Comparison of ENCODE assay signal across 7 worm cellular contexts in genomic region chrX:4720603-4721529, ce11.
TF ChIP-seq lines count a peak whose summit lies in the region.

TSS of gene F55D10.4 (minus strand) at chrX:4720653.

TF ChIP-seq in whole organism, L1 larva, 84 proteins besides CTCF, POLR2A, EP300 and RAD21:
- TF ChIP-seq dsc-1 (tag; optimal IDR thresholded peaks at IDR 0.05; lab: Kevin White, UChicago) (no peak), lsy-2 (tag; optimal IDR thresholded peaks at IDR 0.05; lab: Kevin White, UChicago) (peak in 1 of 2 experiments; percentile 4), fkh-8 (tag; optimal IDR thresholded peaks at IDR 0.05; lab: Kevin White, UChicago) (peak; percentile 54), lin-14 (GFP tag; optimal IDR thresholded peaks at IDR 0.05; lab: Kevin White, UChicago) (peak; percentile 66), nhr-47 (tag; optimal IDR thresholded peaks at IDR 0.05; lab: Kevin White, UChicago) (peak; percentile 19), elt-3 (tag; optimal IDR thresholded peaks at IDR 0.05; lab: Kevin White, UChicago) (no peak), lin-15B (tag; optimal IDR thresholded peaks at IDR 0.05; lab: Kevin White, UChicago) (no peak)

TF ChIP-seq in whole organism, L2 larva, 48 proteins besides CTCF, POLR2A, EP300 and RAD21:
- peak; percentile 7 for TF ChIP-seq unc-55 (GFP tag; optimal IDR thresholded peaks at IDR 0.05; lab: Kevin White, UChicago)
- TF ChIP-seq zag-1 (tag; optimal IDR thresholded peaks at IDR 0.05; lab: Kevin White, UChicago) = peak; percentile 12
- TF ChIP-seq C34F6.9 (tag; optimal IDR thresholded peaks at IDR 0.05; lab: Kevin White, UChicago) = peak; percentile 23
- TF ChIP-seq unc-39 (tag; optimal IDR thresholded peaks at IDR 0.05; lab: Kevin White, UChicago) = no peak

TF ChIP-seq in whole organism, L3 larva, 47 proteins besides CTCF, POLR2A, EP300 and RAD21 (continues in another document):
- TF ChIP-seq unc-62 (GFP tag; optimal IDR thresholded peaks at IDR 0.05; lab: Kevin White, UChicago) (no peak), pha-4 (tag; optimal IDR thresholded peaks at IDR 0.05; lab: Kevin White, UChicago) (no peak), hmg-11 (tag; optimal IDR thresholded peaks at IDR 0.05; lab: Kevin White, UChicago) (peak; percentile 6), aly-2 (tag; optimal IDR thresholded peaks at IDR 0.05; lab: Kevin White, UChicago) (no peak), tbx-2 (tag; optimal IDR thresholded peaks at IDR 0.05; lab: Kevin White, UChicago) (no peak), nfya-1 (tag; optimal IDR thresholded peaks at IDR 0.05; lab: Kevin White, UChicago; ENCODE audit: insufficient read depth) (peak; percentile 12), ceh-28 (tag; optimal IDR thresholded peaks at IDR 0.05; lab: Kevin White, UChicago) (no peak), ztf-11 (tag; optimal IDR thresholded peaks at IDR 0.05; lab: Kevin White, UChicago) (no peak), snpc-4 (tag; optimal IDR thresholded peaks at IDR 0.05; lab: Kevin White, UChicago) (no peak), egl-5 (tag; optimal IDR thresholded peaks at IDR 0.05; lab: Kevin White, UChicago) (no peak), nhr-25 (tag; optimal IDR thresholded peaks at IDR 0.05; lab: Kevin White, UChicago) (no peak), fos-1 (tag; optimal IDR thresholded peaks at IDR 0.05; lab: Kevin White, UChicago) (no peak), lin-15B (tag; optimal IDR thresholded peaks at IDR 0.05; lab: Kevin White, UChicago) (no peak), egl-27 (tag; optimal IDR thresholded peaks at IDR 0.05; lab: Kevin White, UChicago) (no peak), ceh-9 (tag; optimal IDR thresholded peaks at IDR 0.05; lab: Kevin White, UChicago) (no peak), ceh-16 (tag; optimal IDR thresholded peaks at IDR 0.05; lab: Kevin White, UChicago) (no peak), nhr-67 (tag; optimal IDR thresholded peaks at IDR 0.05; lab: Kevin White, UChicago) (no peak)

TF ChIP-seq in whole organism, L4 larva, 104 proteins besides CTCF, POLR2A, EP300 and RAD21 (continues in another document):
- TF ChIP-seq snpc-1.2 (GFP tag; IDR thresholded peaks at IDR 0.05; lab: Robert Waterston, UW) (no peak), zip-11 (GFP tag; IDR thresholded peaks at IDR 0.05; lab: Robert Waterston, UW) (no peak), mdl-1 (tag; optimal IDR thresholded peaks at IDR 0.05; lab: Kevin White, UChicago) (no peak), dmd-9 (GFP tag; IDR thresholded peaks at IDR 0.05; lab: Robert Waterston, UW) (no peak), tra-1 (GFP tag; IDR thresholded peaks at IDR 0.05; lab: Robert Waterston, UW) (no peak), unc-62 (GFP tag; optimal IDR thresholded peaks at IDR 0.05 in 1 of 2; lab: Kevin White, UChicago) (peak in 1 of 2 experiments; percentile 12), unc-62 (tag; optimal IDR thresholded peaks at IDR 0.05; lab: Kevin White, UChicago) (no peak), egl-43 (GFP tag; IDR thresholded peaks at IDR 0.05; lab: Robert Waterston, UW) (peak; percentile 70; the same call in 1 of the 2 replicates), lin-39 (tag; optimal IDR thresholded peaks at IDR 0.05; lab: Kevin White, UChicago) (no peak), hlh-30 (tag; optimal IDR thresholded peaks at IDR 0.05; lab: Kevin White, UChicago; ENCODE audit: insufficient read depth) (no peak), nhr-76 (tag; optimal IDR thresholded peaks at IDR 0.05; lab: Kevin White, UChicago) (no peak), lin-13 (GFP tag; optimal IDR thresholded peaks at IDR 0.05; lab: Kevin White, UChicago) (no peak), nhr-111 (GFP tag; optimal IDR thresholded peaks at IDR 0.05; lab: Kevin White, UChicago) (no peak), F44E2.7 (GFP tag; IDR thresholded peaks at IDR 0.05; lab: Robert Waterston, UW) (no peak), lim-7 (GFP tag; IDR thresholded peaks at IDR 0.05; lab: Robert Waterston, UW) (no peak), ceh-44 (GFP tag; IDR thresholded peaks at IDR 0.05; lab: Robert Waterston, UW) (no peak), lin-15B (tag; optimal IDR thresholded peaks at IDR 0.05; lab: Kevin White, UChicago) (no peak)

TF ChIP-seq in whole organism, late embryonic, 69 proteins besides CTCF, POLR2A, EP300 and RAD21:
- TF ChIP-seq unc-86 (tag; optimal IDR thresholded peaks at IDR 0.05; lab: Kevin White, UChicago) = no peak
- TF ChIP-seq ceh-30 (tag; optimal IDR thresholded peaks at IDR 0.05; lab: Kevin White, UChicago) = no peak
- peak; percentile 80 for TF ChIP-seq unc-42 (tag; optimal IDR thresholded peaks at IDR 0.05; lab: Kevin White, UChicago)
- TF ChIP-seq ceh-24 (tag; optimal IDR thresholded peaks at IDR 0.05; lab: Kevin White, UChicago) = no peak
- no peak for TF ChIP-seq ceh-9 (tag; optimal IDR thresholded peaks at IDR 0.05; lab: Kevin White, UChicago)
- TF ChIP-seq hlh-13 (GFP tag; optimal IDR thresholded peaks at IDR 0.05; lab: Kevin White, UChicago) = no peak
- TF ChIP-seq T23F11.4 (GFP tag; optimal IDR thresholded peaks at IDR 0.05; lab: Kevin White, UChicago) = no peak
- TF ChIP-seq ceh-48 (tag; optimal IDR thresholded peaks at IDR 0.05; lab: Kevin White, UChicago) = peak; percentile 2
- no peak for TF ChIP-seq C38D4.7 (GFP tag; optimal IDR thresholded peaks at IDR 0.05; lab: Kevin White, UChicago)
- peak; percentile 13 for TF ChIP-seq ceh-14 (tag; optimal IDR thresholded peaks at IDR 0.05; lab: Kevin White, UChicago)
- no peak for TF ChIP-seq ceh-34 (tag; optimal IDR thresholded peaks at IDR 0.05; lab: Kevin White, UChicago)
- TF ChIP-seq gmeb-2 (tag; optimal IDR thresholded peaks at IDR 0.05; lab: Kevin White, UChicago) = no peak
- TF ChIP-seq pha-2 (tag; optimal IDR thresholded peaks at IDR 0.05; lab: Kevin White, UChicago) = no peak
- no peak for TF ChIP-seq pros-1 (tag; optimal IDR thresholded peaks at IDR 0.05; lab: Kevin White, UChicago)
- TF ChIP-seq ttx-3 (tag; optimal IDR thresholded peaks at IDR 0.05; lab: Kevin White, UChicago) = no peak
- TF ChIP-seq pag-3 (tag; optimal IDR thresholded peaks at IDR 0.05; lab: Kevin White, UChicago; ENCODE audit: borderline replicate concordance) = no peak
- TF ChIP-seq ceh-31 (tag; optimal IDR thresholded peaks at IDR 0.05; lab: Kevin White, UChicago) = peak; percentile 45
- TF ChIP-seq npax-4 (tag; optimal IDR thresholded peaks at IDR 0.05; lab: Kevin White, UChicago) = no peak
- no peak for TF ChIP-seq pha-4 (tag; optimal IDR thresholded peaks at IDR 0.05; lab: Kevin White, UChicago)

TF ChIP-seq in whole organism, mixed stage, embryonic, 35 proteins besides CTCF, POLR2A, EP300 and RAD21:
- TF ChIP-seq blmp-1 (tag; optimal IDR thresholded peaks at IDR 0.05; lab: Kevin White, UChicago) (no peak), ces-1 (GFP tag; optimal IDR thresholded peaks at IDR 0.05; lab: Kevin White, UChicago) (peak; percentile 41)

TF ChIP-seq in whole organism, young adult, 124 proteins besides CTCF, POLR2A, EP300 and RAD21:
- TF ChIP-seq K12H6.12 (tag; optimal IDR thresholded peaks at IDR 0.05; lab: Kevin White, UChicago) (peak; percentile 3), K11D2.4 (GFP tag; IDR thresholded peaks at IDR 0.05; lab: Robert Waterston, UW) (no peak)
